Worm (Caenorhabditis elegans) whole organism, mixed stage, embryonic: ENCODE measurements around the gene skr-3.

Experiments used
- M03D4.4 ChIP-seq: sonication (generic microtip); optimal IDR thresholded peaks from 2 replicates; lab custom pipeline; 2017; ENCODE audit warnings: mild to moderate bottlenecking, missing genetic modification characterization, missing compliant biosample characterization
- bed-3 ChIP-seq: fragments of 200-800 bp; sonication (Bioruptor generic); optimal IDR thresholded peaks from 3 replicates; lab custom pipeline; 2018; ENCODE audit warnings: mild to moderate bottlenecking, missing genetic modification characterization, moderate library complexity, missing compliant biosample characterization
- blmp-1 ChIP-seq: fragments of 150-350 bp; optimal IDR thresholded peaks from 2 replicates; lab custom pipeline; 2014; ENCODE audit warnings: missing biosample characterization, missing genetic modification characterization
- ceh-39 ChIP-seq: fragments of 150-350 bp; optimal IDR thresholded peaks from 2 replicates; lab custom pipeline; 2014; ENCODE audit warnings: missing biosample characterization, missing genetic modification characterization
- ceh-43 ChIP-seq: fragments of 200-800 bp; sonication (Bioruptor generic); optimal IDR thresholded peaks from 2 replicates; lab custom pipeline; 2018; ENCODE audit warnings: mild to moderate bottlenecking, missing genetic modification characterization, moderate library complexity, missing compliant biosample characterization
- ceh-83 ChIP-seq: fragments of 200-800 bp; sonication (Bioruptor generic); optimal IDR thresholded peaks from 2 replicates; lab custom pipeline; 2018; ENCODE audit warnings: mild to moderate bottlenecking, missing genetic modification characterization, missing compliant biosample characterization
- ces-1 ChIP-seq: fragments of 150-350 bp; optimal IDR thresholded peaks from 2 replicates; lab custom pipeline; 2014; ENCODE audit warnings: missing biosample characterization, missing genetic modification reagents, missing genetic modification characterization
- cnd-1 ChIP-seq: fragments of 200-800 bp; sonication (Bioruptor generic); optimal IDR thresholded peaks from 2 replicates; lab custom pipeline; 2018; ENCODE audit warnings: mild to moderate bottlenecking, missing genetic modification characterization, missing compliant biosample characterization
- drap-1 ChIP-seq: fragments of 200-800 bp; sonication (Bioruptor generic); optimal IDR thresholded peaks from 3 replicates; lab custom pipeline; 2018; ENCODE audit warnings: mild to moderate bottlenecking, missing genetic modification characterization, missing compliant biosample characterization
- elt-1 ChIP-seq: sonication (generic microtip); optimal IDR thresholded peaks from 2 replicates; lab custom pipeline; 2017; ENCODE audit warnings: missing genetic modification characterization, mild to moderate bottlenecking, missing compliant biosample characterization, antibody characterized with exemption, moderate library complexity, borderline replicate concordance; ENCODE audit not compliant: insufficient read depth
- flh-1 ChIP-seq: fragments of 200-800 bp; sonication (Bioruptor generic); optimal IDR thresholded peaks from 2 replicates; lab custom pipeline; 2018; ENCODE audit warnings: mild to moderate bottlenecking, missing genetic modification characterization, moderate library complexity, missing compliant biosample characterization
- ham-2 ChIP-seq: fragments of 200-800 bp; sonication (Bioruptor generic); optimal IDR thresholded peaks from 2 replicates; lab custom pipeline; 2018; ENCODE audit warnings: mild to moderate bottlenecking, missing genetic modification characterization, missing compliant biosample characterization
- hlh-1 ChIP-seq: fragments of 150-350 bp; optimal IDR thresholded peaks from 2 replicates; lab custom pipeline; 2014; ENCODE audit warnings: missing biosample characterization, missing genetic modification reagents, missing genetic modification characterization
- lin-13 ChIP-seq: fragments of 150-350 bp; optimal IDR thresholded peaks from 2 replicates; lab custom pipeline; 2014; ENCODE audit warnings: missing biosample characterization, missing genetic modification characterization
- lin-32 ChIP-seq: fragments of 200-800 bp; sonication (Bioruptor generic); optimal IDR thresholded peaks from 2 replicates; lab custom pipeline; 2018; ENCODE audit warnings: mild to moderate bottlenecking, missing genetic modification characterization, missing compliant biosample characterization
- lsy-2 ChIP-seq: fragments of 150-350 bp; optimal IDR thresholded peaks from 2 replicates; lab custom pipeline; 2014; ENCODE audit warnings: missing biosample characterization, missing genetic modification characterization
- mab-5 ChIP-seq: fragments of 150-350 bp; optimal IDR thresholded peaks from 2 replicates; lab custom pipeline; 2014; ENCODE audit warnings: missing biosample characterization, missing genetic modification characterization
- mep-1 ChIP-seq: fragments of 150-350 bp; optimal IDR thresholded peaks from 2 replicates; lab custom pipeline; 2017; ENCODE audit warnings: missing biosample characterization, missing genetic modification reagents, missing genetic modification characterization, inconsistent platforms
- mls-2 ChIP-seq: sonication (generic microtip); optimal IDR thresholded peaks from 2 replicates; lab custom pipeline; 2016; ENCODE audit warnings: mild to moderate bottlenecking, missing genetic modification characterization, moderate library complexity, missing compliant biosample characterization
- nhr-12 ChIP-seq: fragments of 150-350 bp; optimal IDR thresholded peaks from 2 replicates; lab custom pipeline; 2014; ENCODE audit warnings: missing biosample characterization, missing genetic modification characterization
- nhr-2 ChIP-seq: fragments of 150-350 bp; optimal IDR thresholded peaks from 2 replicates; lab custom pipeline; 2014; ENCODE audit warnings: missing biosample characterization, missing genetic modification characterization
- nhr-237 ChIP-seq: fragments of 150-350 bp; optimal IDR thresholded peaks from 2 replicates; lab custom pipeline; 2014; ENCODE audit warnings: missing biosample characterization, missing genetic modification characterization
- nhr-28 ChIP-seq: fragments of 150-350 bp; optimal IDR thresholded peaks from 2 replicates; lab custom pipeline; 2014; ENCODE audit warnings: missing biosample characterization, missing genetic modification characterization
- nhr-76 ChIP-seq: sonication (generic microtip); optimal IDR thresholded peaks from 2 replicates; lab custom pipeline; 2017; ENCODE audit warnings: missing biosample characterization, missing genetic modification characterization
- pha-4 ChIP-seq: fragments of 150-350 bp; optimal IDR thresholded peaks from 2 replicates; lab custom pipeline; 2018; ENCODE audit warnings: missing biosample characterization, missing genetic modification reagents, missing genetic modification characterization
- sem-2 ChIP-seq: fragments of 200-800 bp; sonication (Bioruptor generic); optimal IDR thresholded peaks from 2 replicates; lab custom pipeline; 2018; ENCODE audit warnings: mild to moderate bottlenecking, missing genetic modification characterization, missing compliant biosample characterization
- snpc-4 ChIP-seq: fragments of 150-350 bp; optimal IDR thresholded peaks from 2 replicates; lab custom pipeline; 2014; ENCODE audit warnings: missing biosample characterization, missing genetic modification characterization
- sptf-1 ChIP-seq: sonication (generic microtip); optimal IDR thresholded peaks from 2 replicates; lab custom pipeline; 2017; ENCODE audit warnings: mild to moderate bottlenecking, missing genetic modification characterization, moderate library complexity, missing compliant biosample characterization
- unc-120 ChIP-seq: sonication (generic microtip); optimal IDR thresholded peaks from 2 replicates; lab custom pipeline; 2017; ENCODE audit warnings: missing genetic modification characterization, missing compliant biosample characterization; ENCODE audit not compliant: poor library complexity, severe bottlenecking
- unc-39 ChIP-seq: fragments of 150-350 bp; optimal IDR thresholded peaks from 2 replicates; lab custom pipeline; 2014; ENCODE audit warnings: missing biosample characterization, missing genetic modification characterization
- unc-62 ChIP-seq: fragments of 150-350 bp; optimal IDR thresholded peaks from 2 replicates; lab custom pipeline; 2014; ENCODE audit warnings: missing biosample characterization, missing genetic modification reagents, missing genetic modification characterization
- zip-8 ChIP-seq: fragments of 150-350 bp; optimal IDR thresholded peaks from 2 replicates; lab custom pipeline; 2014; ENCODE audit warnings: missing biosample characterization, missing genetic modification characterization
- ztf-11 ChIP-seq: fragments of 150-350 bp; optimal IDR thresholded peaks from 2 replicates; lab custom pipeline; 2014; ENCODE audit warnings: missing biosample characterization, missing genetic modification characterization

The skr-3 gene

DNA sequence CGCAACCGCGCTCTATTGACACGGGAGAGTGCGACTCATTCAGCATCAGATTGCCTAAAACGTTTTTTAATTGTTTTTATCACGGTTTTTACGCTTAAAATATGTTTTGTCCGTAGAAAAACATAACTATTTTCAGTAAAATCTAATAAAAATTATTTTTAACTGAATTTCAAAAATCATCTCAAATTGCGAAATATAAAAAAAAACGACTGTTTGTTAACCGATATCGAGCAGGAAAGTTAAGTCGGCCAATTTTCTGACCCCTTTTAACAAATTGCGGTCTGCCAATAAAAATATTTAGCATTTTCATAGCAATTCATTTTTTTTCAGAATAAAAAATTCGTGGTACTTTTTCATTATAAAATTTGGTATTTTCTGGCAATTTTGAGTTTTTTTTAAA is 385 bp upstream of the skr-3 start:
- no peak for TF ChIP-seq unc-62 (GFP tag; lab: Kevin White, UChicago)
- TF ChIP-seq nhr-28 (tag; lab: Kevin White, UChicago): no peak
- no peak for TF ChIP-seq zip-8 (tag; lab: Kevin White, UChicago)
- TF ChIP-seq mab-5 (tag; lab: Kevin White, UChicago): no peak
- TF ChIP-seq snpc-4 (tag; lab: Kevin White, UChicago): no peak
- TF ChIP-seq lsy-2: no peak
- no peak for TF ChIP-seq unc-39 (tag; lab: Kevin White, UChicago)
- no peak for TF ChIP-seq mls-2 (tag; lab: Kevin White, UChicago)
- no peak for TF ChIP-seq sptf-1 (tag; lab: Kevin White, UChicago)
- TF ChIP-seq nhr-237: no peak
- no peak for TF ChIP-seq ceh-39
- no peak for TF ChIP-seq ham-2 (GFP tag; lab: Kevin White, UChicago)
- no peak for TF ChIP-seq nhr-76 (tag; lab: Kevin White, UChicago)
- TF ChIP-seq unc-120: no peak
- TF ChIP-seq mep-1 (tag; lab: Kevin White, UChicago): no peak

ce11 chrV:16121451-16121850 is 567 bp downstream of the skr-3 start:
- TF ChIP-seq mls-2 (tag; lab: Kevin White, UChicago) (no peak), blmp-1 (tag; lab: Kevin White, UChicago) (no peak), lin-13 (tag; lab: Kevin White, UChicago) (no peak), M03D4.4 (tag; lab: Kevin White, UChicago) (no peak), ceh-43 (GFP tag; lab: Kevin White, UChicago) (no peak), ceh-83 (GFP tag; lab: Kevin White, UChicago) (no peak), mep-1 (tag; lab: Kevin White, UChicago) (no peak), nhr-12 (tag; lab: Kevin White, UChicago) (no peak)

DNA sequence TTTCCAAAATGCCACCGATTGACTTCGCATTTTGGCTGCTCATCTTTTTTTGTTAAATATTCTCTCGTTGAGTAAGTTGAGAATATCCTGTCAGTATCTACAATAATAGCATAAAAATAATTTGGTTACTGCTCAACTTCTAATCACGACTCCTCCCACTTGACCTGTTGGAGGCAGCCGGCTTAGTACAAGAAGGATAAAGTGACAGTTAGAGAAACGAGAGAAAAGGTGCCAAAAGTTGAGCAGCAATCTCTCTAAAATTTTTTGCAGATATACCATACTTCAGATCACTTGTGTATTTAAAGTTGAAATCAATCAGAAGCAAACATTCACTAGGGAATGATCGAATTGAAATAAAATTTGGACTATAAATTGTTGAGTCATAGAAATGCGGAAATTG is 3.9 kb downstream of the skr-3 start, which contains the start of gene nhr-111:
Gene nhr-111 (minus strand): TSS at position 101 of the 400 bp plus-strand sequence.
- TF ChIP-seq ceh-43 (GFP tag; lab: Kevin White, UChicago): no peak
- TF ChIP-seq drap-1 (GFP tag; lab: Kevin White, UChicago): no peak
- no peak for TF ChIP-seq nhr-28 (tag; lab: Kevin White, UChicago)
- TF ChIP-seq mab-5 (tag; lab: Kevin White, UChicago): no peak
- TF ChIP-seq M03D4.4 (tag; lab: Kevin White, UChicago): no peak
- TF ChIP-seq sem-2 (GFP tag; lab: Kevin White, UChicago): no peak
- TF ChIP-seq bed-3 (GFP tag; lab: Kevin White, UChicago): no peak
- no peak for TF ChIP-seq blmp-1 (tag; lab: Kevin White, UChicago)
- no peak for TF ChIP-seq lin-32
- TF ChIP-seq pha-4: no peak
- TF ChIP-seq snpc-4 (tag; lab: Kevin White, UChicago): no peak
- no peak for TF ChIP-seq lin-13 (tag; lab: Kevin White, UChicago)
- TF ChIP-seq flh-1 (GFP tag; lab: Kevin White, UChicago): no peak
- no peak for TF ChIP-seq unc-62 (GFP tag; lab: Kevin White, UChicago)
- TF ChIP-seq lsy-2: no peak
- TF ChIP-seq nhr-2 (tag; lab: Kevin White, UChicago): no peak
- no peak for TF ChIP-seq cnd-1
- TF ChIP-seq ztf-11 (tag; lab: Kevin White, UChicago): no peak
- no peak for TF ChIP-seq nhr-76 (tag; lab: Kevin White, UChicago)

ce11 chrV:16127401-16127800 is 6.5 kb downstream of the skr-3 start, which contains the start of gene fbxa-143:
Gene fbxa-143 (minus strand): TSS chrV:16127501.
- TF ChIP-seq ces-1: no peak

ce11 chrV:16129116-16129515 is 8.2 kb downstream of the skr-3 start:
- TF ChIP-seq nhr-12 (tag; lab: Kevin White, UChicago) (no peak), hlh-1 (tag; lab: Kevin White, UChicago) (no peak), blmp-1 (tag; lab: Kevin White, UChicago) (no peak), M03D4.4 (tag; lab: Kevin White, UChicago) (no peak), elt-1 (tag; lab: Kevin White, UChicago) (no peak), nhr-2 (tag; lab: Kevin White, UChicago) (no peak), mab-5 (tag; lab: Kevin White, UChicago) (no peak)
